Worm (Caenorhabditis elegans) whole organism, L2 larva: ENCODE results near the gene srd-8.
A peak's percentile ranks its signal among the peaks of the same experiment; 100 is the strongest.

ENCODE experiments used
- C34F6.9 ChIP-seq: fragments of 150-350 bp; optimal IDR thresholded peaks from 2 replicates; lab custom pipeline; 2014; ENCODE audit warnings: missing biosample characterization, missing genetic modification characterization
- F13H6.1 ChIP-seq: sonication (generic microtip); optimal IDR thresholded peaks from 2 replicates; lab custom pipeline; 2016; ENCODE audit warnings: missing genetic modification characterization, missing compliant biosample characterization
- R02D3.7 ChIP-seq: fragments of 150-350 bp; optimal IDR thresholded peaks from 2 replicates; lab custom pipeline; 2014; ENCODE audit warnings: missing biosample characterization, missing genetic modification characterization
- Y55F3AM.14 ChIP-seq: fragments of 200-800 bp; sonication (Bioruptor generic); optimal IDR thresholded peaks from 2 replicates; lab custom pipeline; 2018; ENCODE audit warnings: mild to moderate bottlenecking, missing genetic modification characterization, missing compliant biosample characterization
- ZK546.5 ChIP-seq: sonication (generic microtip); optimal IDR thresholded peaks from 2 replicates; lab custom pipeline; 2017; ENCODE audit warnings: missing biosample characterization, missing genetic modification characterization
- alr-1 ChIP-seq: fragments of 150-350 bp; optimal IDR thresholded peaks from 2 replicates; lab custom pipeline; 2014; ENCODE audit warnings: missing biosample characterization, missing genetic modification characterization
- aly-2 ChIP-seq: fragments of 150-350 bp; optimal IDR thresholded peaks from 2 replicates; lab custom pipeline; 2014; ENCODE audit warnings: missing biosample characterization, missing genetic modification characterization
- ama-1 ChIP-seq: fragments of 150-350 bp; optimal IDR thresholded peaks from 2 replicates; lab custom pipeline; 2018; ENCODE audit warnings: inconsistent platforms
- blmp-1 ChIP-seq: sonication (generic microtip); optimal IDR thresholded peaks from 2 replicates; lab custom pipeline; 2017; ENCODE audit warnings: missing genetic modification characterization, mild to moderate bottlenecking, missing compliant biosample characterization, antibody characterized with exemption, moderate library complexity; ENCODE audit not compliant: insufficient read depth
- ceh-16 ChIP-seq: fragments of 150-350 bp; optimal IDR thresholded peaks from 2 replicates; lab custom pipeline; 2014; ENCODE audit warnings: missing biosample characterization, missing genetic modification characterization
- crh-2 ChIP-seq: sonication (generic microtip); optimal IDR thresholded peaks from 2 replicates; lab custom pipeline; 2017; ENCODE audit warnings: missing biosample characterization, missing genetic modification characterization
- dmd-4 ChIP-seq: sonication (generic microtip); optimal IDR thresholded peaks from 2 replicates; lab custom pipeline; 2017; ENCODE audit warnings: missing biosample characterization, missing genetic modification characterization
- egl-27 ChIP-seq: sonication (generic microtip); optimal IDR thresholded peaks from 3 replicates; lab custom pipeline; 2017; ENCODE audit warnings: missing biosample characterization, missing genetic modification reagents, missing genetic modification characterization
- elt-1 ChIP-seq: fragments of 150-350 bp; optimal IDR thresholded peaks from 2 replicates; lab custom pipeline; 2014; ENCODE audit warnings: missing biosample characterization, missing genetic modification characterization
- elt-3 ChIP-seq: sonication (generic microtip); optimal IDR thresholded peaks from 2 replicates; lab custom pipeline; 2017; ENCODE audit warnings: missing biosample characterization, missing genetic modification characterization
- fos-1 ChIP-seq: fragments of 150-350 bp; optimal IDR thresholded peaks from 2 replicates; lab custom pipeline; 2014; ENCODE audit warnings: missing biosample characterization, missing genetic modification characterization
- gmeb-1 ChIP-seq: fragments of 150-350 bp; optimal IDR thresholded peaks from 2 replicates; lab custom pipeline; 2014; ENCODE audit warnings: missing biosample characterization, missing genetic modification characterization
- lin-11 ChIP-seq: fragments of 150-350 bp; sonication (generic microtip); optimal IDR thresholded peaks from 2 replicates; lab custom pipeline; 2014; ENCODE audit warnings: missing biosample characterization, missing genetic modification characterization, inconsistent platforms, mixed read lengths
- lin-13 ChIP-seq: fragments of 150-350 bp; optimal IDR thresholded peaks from 2 replicates; lab custom pipeline; 2014; ENCODE audit warnings: missing biosample characterization, missing genetic modification reagents, missing genetic modification characterization
- lin-39 ChIP-seq: fragments of 150-350 bp; optimal IDR thresholded peaks from 2 replicates; lab custom pipeline; 2014; ENCODE audit warnings: missing biosample characterization, missing genetic modification reagents, missing genetic modification characterization
- lsy-2 ChIP-seq, 2 experiments: fragments of 150-350 bp in 1 of 2; sonication (generic microtip) in 1 of 2; optimal IDR thresholded peaks; 2 replicates each; lab custom pipeline; 2014 to 2017; ENCODE audit warnings: missing biosample characterization in 2 of 2, missing genetic modification characterization in 2 of 2
- mab-5 ChIP-seq: fragments of 150-350 bp; optimal IDR thresholded peaks from 2 replicates; lab custom pipeline; 2014; ENCODE audit warnings: missing biosample characterization, missing genetic modification characterization
- mbf-1 ChIP-seq: sonication (generic microtip); optimal IDR thresholded peaks from 2 replicates; lab custom pipeline; 2017; ENCODE audit warnings: missing biosample characterization, missing genetic modification characterization
- mdl-1 ChIP-seq, 2 experiments: fragments of 150-350 bp in 1 of 2; sonication (generic microtip) in 1 of 2; optimal IDR thresholded peaks; 2 replicates each; lab custom pipeline; 2017; ENCODE audit warnings: missing biosample characterization in 2 of 2, missing genetic modification characterization in 2 of 2
- nhr-10 ChIP-seq: sonication (generic microtip); optimal IDR thresholded peaks from 2 replicates; lab custom pipeline; 2017; ENCODE audit warnings: missing biosample characterization, missing genetic modification characterization
- nhr-11 ChIP-seq: fragments of 150-350 bp; optimal IDR thresholded peaks from 2 replicates; lab custom pipeline; 2014; ENCODE audit warnings: missing biosample characterization, missing genetic modification characterization
- nhr-12 ChIP-seq: fragments of 150-350 bp; optimal IDR thresholded peaks from 2 replicates; lab custom pipeline; 2014; ENCODE audit warnings: missing biosample characterization, missing genetic modification characterization
- nhr-129 ChIP-seq: fragments of 150-350 bp; optimal IDR thresholded peaks from 2 replicates; lab custom pipeline; 2014; ENCODE audit warnings: missing biosample characterization, missing genetic modification characterization
- nhr-21 ChIP-seq: fragments of 150-350 bp; optimal IDR thresholded peaks from 2 replicates; lab custom pipeline; 2014; ENCODE audit warnings: missing biosample characterization, missing genetic modification characterization
- nhr-23 ChIP-seq: fragments of 150-350 bp; optimal IDR thresholded peaks from 2 replicates; lab custom pipeline; 2014; ENCODE audit warnings: missing biosample characterization, missing genetic modification reagents, missing genetic modification characterization
- nhr-237 ChIP-seq: fragments of 150-350 bp; optimal IDR thresholded peaks from 2 replicates; lab custom pipeline; 2014; ENCODE audit warnings: missing biosample characterization, missing genetic modification characterization
- nhr-25 ChIP-seq: fragments of 150-350 bp; sonication (generic microtip); optimal IDR thresholded peaks from 3 replicates; lab custom pipeline; 2014; ENCODE audit warnings: missing biosample characterization, missing genetic modification characterization
- nhr-6 ChIP-seq: fragments of 150-350 bp; optimal IDR thresholded peaks from 2 replicates; lab custom pipeline; 2014; ENCODE audit warnings: missing biosample characterization, missing genetic modification characterization
- nhr-77 ChIP-seq: fragments of 150-350 bp; optimal IDR thresholded peaks from 2 replicates; lab custom pipeline; 2014; ENCODE audit warnings: missing biosample characterization, missing genetic modification characterization
- peb-1 ChIP-seq: fragments of 150-350 bp; optimal IDR thresholded peaks from 2 replicates; lab custom pipeline; 2014; ENCODE audit warnings: missing biosample characterization, missing genetic modification characterization
- sem-4 ChIP-seq: fragments of 150-350 bp; optimal IDR thresholded peaks from 2 replicates; lab custom pipeline; 2014; ENCODE audit warnings: missing biosample characterization, missing genetic modification reagents, missing genetic modification characterization
- skn-1 ChIP-seq: sonication (generic microtip); optimal IDR thresholded peaks from 2 replicates; lab custom pipeline; 2017; ENCODE audit warnings: missing biosample characterization, missing genetic modification characterization
- sma-3 ChIP-seq: sonication (generic microtip); optimal IDR thresholded peaks from 2 replicates; lab custom pipeline; 2016; ENCODE audit warnings: missing genetic modification reagents, missing genetic modification characterization, missing compliant biosample characterization
- sma-9 ChIP-seq, 2 experiments: fragments of 150-350 bp in 1 of 2; sonication (generic microtip) in 1 of 2; optimal IDR thresholded peaks; 2 replicates each; lab custom pipeline; 2014 to 2016; ENCODE audit warnings: missing genetic modification characterization in 2 of 2, mild to moderate bottlenecking in 1 of 2, missing biosample characterization in 1 of 2, missing compliant biosample characterization in 1 of 2, missing genetic modification reagents in 1 of 2, moderate library complexity in 1 of 2
- snpc-4 ChIP-seq: fragments of 150-350 bp; optimal IDR thresholded peaks from 2 replicates; lab custom pipeline; 2014; ENCODE audit warnings: missing biosample characterization, missing genetic modification characterization
- unc-39 ChIP-seq: fragments of 150-350 bp; optimal IDR thresholded peaks from 2 replicates; lab custom pipeline; 2014; ENCODE audit warnings: missing biosample characterization, missing genetic modification characterization
- unc-55 ChIP-seq: fragments of 150-350 bp; sonication (generic microtip); optimal IDR thresholded peaks from 3 replicates; lab custom pipeline; 2014; ENCODE audit warnings: missing biosample characterization, missing genetic modification reagents, missing genetic modification characterization
- unc-62 ChIP-seq: fragments of 150-350 bp; optimal IDR thresholded peaks from 2 replicates; lab custom pipeline; 2014; ENCODE audit warnings: missing biosample characterization, missing genetic modification reagents, missing genetic modification characterization
- zag-1 ChIP-seq: fragments of 150-350 bp; optimal IDR thresholded peaks from 2 replicates; lab custom pipeline; 2014; ENCODE audit warnings: missing biosample characterization, missing genetic modification characterization
- ztf-1 ChIP-seq: fragments of 200-800 bp; sonication (Bioruptor generic); conservative IDR thresholded peaks from 2 replicates; pipeline ENCODE4 v1.3.6; 2022; ENCODE audit warnings: missing genetic modification characterization, missing compliant biosample characterization
- ztf-4 ChIP-seq: fragments of 150-350 bp; optimal IDR thresholded peaks from 2 replicates; lab custom pipeline; 2014; ENCODE audit warnings: missing biosample characterization, missing genetic modification characterization

The srd-8 gene

DNA sequence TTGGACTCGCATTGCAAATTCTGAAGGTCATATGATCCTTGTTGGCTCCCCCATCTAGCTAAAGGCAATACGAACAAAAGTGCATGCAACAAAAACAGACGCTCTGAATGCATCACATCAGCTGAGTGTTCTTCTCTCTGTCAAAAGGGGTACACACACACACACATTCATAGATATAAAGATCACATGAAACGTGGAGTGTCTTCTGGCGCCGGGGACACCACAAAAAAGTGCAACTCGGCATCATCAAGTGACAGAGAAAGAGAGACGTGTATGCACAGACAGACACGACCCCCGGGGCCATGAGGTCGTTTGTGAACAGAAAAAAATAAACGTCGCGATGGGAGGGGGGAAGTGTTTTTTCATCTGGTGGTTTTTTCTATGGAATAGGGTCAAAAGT, 38.1 kb downstream of the srd-8 start:
- peak; percentile 61 for TF ChIP-seq sma-3
- peak; percentile 67 for TF ChIP-seq nhr-25 (tag; lab: Kevin White, UChicago)
- peak; percentile 53 for TF ChIP-seq alr-1 (tag; lab: Kevin White, UChicago)
- TF ChIP-seq egl-27 (tag; lab: Kevin White, UChicago): peak; percentile 87
- peak; percentile 48 for TF ChIP-seq mab-5 (tag; lab: Kevin White, UChicago)
- no peak for TF ChIP-seq skn-1 (tag; lab: Kevin White, UChicago)
- TF ChIP-seq unc-62: peak; percentile 54
- TF ChIP-seq ama-1 (lab: Kevin White, UChicago): peak; percentile 48
- peak; percentile 85 for TF ChIP-seq zag-1 (tag; lab: Kevin White, UChicago)
- peak; percentile 91 for TF ChIP-seq C34F6.9
- peak; percentile 95 for TF ChIP-seq sma-9 (GFP tag; optimal IDR thresholded peaks at IDR 0.05; lab: Kevin White, UChicago)
- no peak for TF ChIP-seq sma-9 (tag; optimal IDR thresholded peaks at IDR 0.05; lab: Kevin White, UChicago)
- peak; percentile 93 for TF ChIP-seq sem-4
- no peak for TF ChIP-seq lin-39
- TF ChIP-seq nhr-12 (tag; lab: Kevin White, UChicago): no peak
- peak; percentile 31 for TF ChIP-seq blmp-1 (tag; lab: Kevin White, UChicago)
- peak; percentile 31 for TF ChIP-seq nhr-11 (tag; lab: Kevin White, UChicago)
- TF ChIP-seq unc-55 (GFP tag; lab: Kevin White, UChicago): peak; percentile 68
- TF ChIP-seq ztf-4 (tag; lab: Kevin White, UChicago): peak; percentile 45
- TF ChIP-seq lin-11 (tag; lab: Kevin White, UChicago): peak; percentile 13
- TF ChIP-seq unc-39 (tag; lab: Kevin White, UChicago): no peak
- peak; percentile 81 to 82 for TF ChIP-seq mdl-1 (tag; optimal IDR thresholded peaks at IDR 0.05; lab: Kevin White, UChicago)
- TF ChIP-seq aly-2 (tag; lab: Kevin White, UChicago): no peak
- peak; percentile 84 for TF ChIP-seq fos-1 (tag; lab: Kevin White, UChicago)
- TF ChIP-seq mbf-1 (tag; lab: Kevin White, UChicago): no peak
- peak; percentile 96 for TF ChIP-seq nhr-129 (tag; lab: Kevin White, UChicago)
- peak in 1 of 2 experiments; percentile 90 for TF ChIP-seq lsy-2 (tag; optimal IDR thresholded peaks at IDR 0.05; lab: Kevin White, UChicago)
- TF ChIP-seq Y55F3AM.14 (GFP tag; lab: Kevin White, UChicago): peak; percentile 91
- TF ChIP-seq nhr-21: peak; percentile 45
- TF ChIP-seq dmd-4 (tag; lab: Kevin White, UChicago): no peak
- TF ChIP-seq lin-13: peak; percentile 46
- peak; percentile 91 for TF ChIP-seq crh-2 (tag; lab: Kevin White, UChicago)
- peak; percentile 68 for TF ChIP-seq nhr-6 (tag; lab: Kevin White, UChicago)
- peak; percentile 95 for TF ChIP-seq F13H6.1 (tag; lab: Kevin White, UChicago)

DNA sequence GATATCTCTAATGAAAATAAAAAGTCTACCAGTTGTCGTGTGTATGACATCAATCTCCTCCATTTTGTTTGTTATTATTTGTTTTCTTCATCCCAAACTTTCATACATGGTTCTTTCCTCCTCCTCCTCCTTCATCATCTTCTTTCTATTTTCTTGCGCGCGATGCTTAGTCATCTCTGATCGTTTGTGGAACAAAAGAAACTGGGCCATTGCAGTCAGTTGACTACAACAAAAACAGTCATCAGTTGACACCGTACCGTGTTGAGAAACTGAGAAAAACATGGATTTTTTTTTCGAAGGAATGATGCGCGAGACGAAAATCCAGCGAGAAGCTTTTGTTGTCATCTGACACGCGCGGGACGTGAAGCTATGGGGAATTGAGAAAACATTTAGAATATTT, 40.2 kb downstream of the srd-8 start:
- no peak for TF ChIP-seq snpc-4 (tag; lab: Kevin White, UChicago)
- no peak for TF ChIP-seq blmp-1 (tag; lab: Kevin White, UChicago)
- peak; percentile 19 for TF ChIP-seq nhr-129 (tag; lab: Kevin White, UChicago)
- peak; percentile 28 for TF ChIP-seq fos-1 (tag; lab: Kevin White, UChicago)
- TF ChIP-seq nhr-11 (tag; lab: Kevin White, UChicago): no peak
- no peak for TF ChIP-seq nhr-25 (tag; lab: Kevin White, UChicago)
- TF ChIP-seq sma-9 (GFP tag; optimal IDR thresholded peaks at IDR 0.05; lab: Kevin White, UChicago): no peak
- TF ChIP-seq sma-9 (tag; optimal IDR thresholded peaks at IDR 0.05; lab: Kevin White, UChicago): no peak
- no peak for TF ChIP-seq ama-1 (lab: Kevin White, UChicago)
- no peak for TF ChIP-seq nhr-77 (tag; lab: Kevin White, UChicago)
- no peak for TF ChIP-seq elt-1 (tag; lab: Kevin White, UChicago)
- no peak for TF ChIP-seq Y55F3AM.14 (GFP tag; lab: Kevin White, UChicago)
- TF ChIP-seq elt-3 (tag; lab: Kevin White, UChicago): no peak
- TF ChIP-seq aly-2 (tag; lab: Kevin White, UChicago): no peak
- no peak for TF ChIP-seq dmd-4 (tag; lab: Kevin White, UChicago)
- no peak for TF ChIP-seq lin-11 (tag; lab: Kevin White, UChicago)
- TF ChIP-seq sem-4: peak; percentile 19
- no peak for TF ChIP-seq ceh-16 (tag; lab: Kevin White, UChicago)
- TF ChIP-seq unc-62: no peak
- no peak for TF ChIP-seq lin-13
- no peak for TF ChIP-seq F13H6.1 (tag; lab: Kevin White, UChicago)
- no peak for TF ChIP-seq mdl-1 (tag; optimal IDR thresholded peaks at IDR 0.05; lab: Kevin White, UChicago)
- no peak for TF ChIP-seq nhr-12 (tag; lab: Kevin White, UChicago)
- peak; percentile 38 for TF ChIP-seq sma-3
- no peak for TF ChIP-seq alr-1 (tag; lab: Kevin White, UChicago)
- TF ChIP-seq lsy-2 (tag; optimal IDR thresholded peaks at IDR 0.05; lab: Kevin White, UChicago): no peak
- TF ChIP-seq ZK546.5 (tag; lab: Kevin White, UChicago): no peak
- no peak for TF ChIP-seq mbf-1 (tag; lab: Kevin White, UChicago)
- no peak for TF ChIP-seq egl-27 (tag; lab: Kevin White, UChicago)
- no peak for TF ChIP-seq R02D3.7
- no peak for TF ChIP-seq ztf-4 (tag; lab: Kevin White, UChicago)
- no peak for TF ChIP-seq ztf-1 (GFP tag; lab: Robert Waterston, UW)
- TF ChIP-seq skn-1 (tag; lab: Kevin White, UChicago): no peak
- TF ChIP-seq crh-2 (tag; lab: Kevin White, UChicago): no peak
- no peak for TF ChIP-seq peb-1 (tag; lab: Kevin White, UChicago)
- TF ChIP-seq nhr-23: no peak
- TF ChIP-seq zag-1 (tag; lab: Kevin White, UChicago): no peak
- TF ChIP-seq nhr-237 (tag; lab: Kevin White, UChicago): no peak
- TF ChIP-seq gmeb-1 (tag; lab: Kevin White, UChicago): no peak
- TF ChIP-seq unc-55 (GFP tag; lab: Kevin White, UChicago): peak; percentile 12
- peak; percentile 2 for TF ChIP-seq nhr-21
- no peak for TF ChIP-seq unc-39 (tag; lab: Kevin White, UChicago)
- no peak for TF ChIP-seq mab-5 (tag; lab: Kevin White, UChicago)
- no peak for TF ChIP-seq nhr-10 (tag; lab: Kevin White, UChicago)
- TF ChIP-seq C34F6.9: no peak
